Fruit fly (Drosophila melanogaster) whole organism, embryonic: ENCODE results near the gene Ntf-2.

ENCODE experiments used
- Bgb ChIP-seq: fragments of 200-800 bp; sonication (Bioruptor generic); IDR thresholded peaks from 2 replicates; pipeline ENCODE4 v1.3.6; 2022; ENCODE audit warnings: missing biosample characterization, missing genetic modification characterization; ENCODE audit not compliant: partially characterized antibody
- CG10147 ChIP-seq: fragments of 200-800 bp; sonication (Bioruptor generic); optimal IDR thresholded peaks from 2 replicates; lab custom pipeline; 2019; ENCODE audit warnings: missing biosample characterization, mild to moderate bottlenecking, missing genetic modification characterization, moderate library complexity
- CG11695 ChIP-seq: fragments of 200-800 bp; sonication (Bioruptor generic); IDR thresholded peaks from 3 replicates; pipeline ENCODE4 v1.3.6; 2022; ENCODE audit warnings: missing biosample characterization, missing genetic modification characterization
- CG11696 ChIP-seq: fragments of 200-800 bp; sonication (Bioruptor generic); IDR thresholded peaks from 2 replicates; pipeline ENCODE4 v1.3.6; 2022; ENCODE audit warnings: missing biosample characterization, missing genetic modification characterization
- CG11723 ChIP-seq: fragments of 200-800 bp; sonication (Bioruptor generic); optimal IDR thresholded peaks from 2 replicates; lab custom pipeline; 2017; ENCODE audit warnings: missing biosample characterization, mild to moderate bottlenecking, missing genetic modification characterization
- CG12744 ChIP-seq: fragments of 200-800 bp; sonication (Bioruptor generic); optimal IDR thresholded peaks from 2 replicates; lab custom pipeline; 2016; ENCODE audit warnings: missing biosample characterization, missing genetic modification characterization
- CG13287 ChIP-seq: fragments of 200-800 bp; sonication (Bioruptor generic); IDR thresholded peaks from 2 replicates; pipeline ENCODE4 v1.3.6; 2022; ENCODE audit warnings: missing biosample characterization, missing genetic modification characterization; ENCODE audit not compliant: partially characterized antibody
- CG1603 ChIP-seq: fragments of 200-800 bp; sonication (Bioruptor generic); optimal IDR thresholded peaks from 2 replicates; lab custom pipeline; 2019; ENCODE audit warnings: missing biosample characterization, mild to moderate bottlenecking, missing genetic modification characterization, moderate library complexity
- CG16779 ChIP-seq: fragments of 200-800 bp; sonication (Bioruptor generic); IDR thresholded peaks from 2 replicates; pipeline ENCODE4 v1.3.6; 2022; ENCODE audit warnings: missing biosample characterization, missing genetic modification characterization
- CG30403 ChIP-seq: fragments of 200-800 bp; sonication (Bioruptor generic); optimal IDR thresholded peaks from 3 replicates; lab custom pipeline; 2016; ENCODE audit warnings: missing biosample characterization, missing genetic modification characterization
- CG3065 ChIP-seq: fragments of 200-800 bp; sonication (Bioruptor generic); optimal IDR thresholded peaks from 2 replicates; lab custom pipeline; 2016; ENCODE audit warnings: missing biosample characterization, missing genetic modification characterization
- CG32532 ChIP-seq: fragments of 200-800 bp; sonication (Bioruptor generic); IDR thresholded peaks from 2 replicates; pipeline ENCODE4 v1.3.6; 2022; ENCODE audit warnings: missing biosample characterization, missing genetic modification characterization
- CG33213 ChIP-seq: fragments of 200-800 bp; sonication (Bioruptor generic); optimal IDR thresholded peaks from 3 replicates; lab custom pipeline; 2016; ENCODE audit warnings: missing biosample characterization, missing genetic modification characterization
- CG33557 ChIP-seq: fragments of 200-800 bp; sonication (Bioruptor generic); optimal IDR thresholded peaks from 2 replicates; lab custom pipeline; 2019; ENCODE audit warnings: missing biosample characterization, mild to moderate bottlenecking, missing genetic modification characterization, moderate library complexity
- CG34376 ChIP-seq: fragments of 200-800 bp; sonication (Bioruptor generic); optimal IDR thresholded peaks from 2 replicates; lab custom pipeline; 2018; ENCODE audit warnings: missing biosample characterization, mild to moderate bottlenecking, missing genetic modification characterization
- CG34422 ChIP-seq: fragments of 200-800 bp; sonication (Bioruptor generic); IDR thresholded peaks from 3 replicates; pipeline ENCODE4 v1.3.6; 2022; ENCODE audit warnings: missing biosample characterization, missing genetic modification characterization
- CG42726 ChIP-seq: fragments of 200-800 bp; sonication (Bioruptor generic); IDR thresholded peaks from 2 replicates; pipeline ENCODE4 v1.3.6; 2022; ENCODE audit warnings: missing biosample characterization, missing genetic modification characterization; ENCODE audit not compliant: partially characterized antibody
- CG4282 ChIP-seq: fragments of 200-800 bp; sonication (Bioruptor generic); optimal IDR thresholded peaks from 2 replicates; lab custom pipeline; 2016; ENCODE audit warnings: missing biosample characterization, missing genetic modification characterization
- CG4328 ChIP-seq: fragments of 200-800 bp; sonication (Bioruptor generic); optimal IDR thresholded peaks from 3 replicates; lab custom pipeline; 2017; ENCODE audit warnings: missing biosample characterization, missing genetic modification reagents, missing genetic modification characterization
- CG6175 ChIP-seq: fragments of 200-800 bp; sonication (Bioruptor generic); IDR thresholded peaks from 3 replicates; pipeline ENCODE4 v1.3.6; 2022; ENCODE audit warnings: missing biosample characterization, missing genetic modification characterization
- CG6765 ChIP-seq: fragments of 200-800 bp; sonication (Bioruptor generic); optimal IDR thresholded peaks from 3 replicates; lab custom pipeline; 2017; ENCODE audit warnings: missing biosample characterization, mild to moderate bottlenecking, missing genetic modification characterization
- CG7745 ChIP-seq: fragments of 200-800 bp; sonication (Bioruptor generic); optimal IDR thresholded peaks from 2 replicates; lab custom pipeline; 2018; ENCODE audit warnings: missing biosample characterization, mild to moderate bottlenecking, missing genetic modification characterization, moderate library complexity
- CG8290 ChIP-seq, 3 experiments: fragments of 200-800 bp; sonication (Bioruptor generic); optimal IDR thresholded peaks; 2 replicates each; lab custom pipeline; 2016 to 2019; ENCODE audit warnings: missing biosample characterization in 3 of 3, missing genetic modification characterization in 3 of 3, mild to moderate bottlenecking in 2 of 3, moderate library complexity in 1 of 3
- CG8388 ChIP-seq: fragments of 200-800 bp; sonication (Bioruptor generic); optimal IDR thresholded peaks from 2 replicates; lab custom pipeline; 2019; ENCODE audit warnings: missing biosample characterization, mild to moderate bottlenecking, missing genetic modification characterization, moderate library complexity
- CG9817 ChIP-seq: fragments of 200-800 bp; sonication (Bioruptor generic); optimal IDR thresholded peaks from 2 replicates; lab custom pipeline; 2018; ENCODE audit warnings: missing biosample characterization, mild to moderate bottlenecking, missing genetic modification characterization, moderate library complexity
- Pdp1 ChIP-seq, 2 experiments: fragments of 200-800 bp; sonication (Bioruptor generic); optimal IDR thresholded peaks; 3 replicates each; lab custom pipeline; 2016; ENCODE audit warnings: missing biosample characterization in 2 of 2, missing genetic modification characterization in 2 of 2, mild to moderate bottlenecking in 1 of 2, moderate library complexity in 1 of 2
- Ptx1 ChIP-seq: fragments of 200-800 bp; sonication (Bioruptor generic); IDR thresholded peaks from 2 replicates; pipeline ENCODE4 v1.3.6; 2022; ENCODE audit warnings: missing biosample characterization, missing genetic modification characterization
- Sox100B ChIP-seq: fragments of 200-800 bp; sonication (Bioruptor generic); optimal IDR thresholded peaks from 3 replicates; lab custom pipeline; 2018; ENCODE audit warnings: missing biosample characterization, mild to moderate bottlenecking, missing genetic modification characterization
- Sry-β ChIP-seq: fragments of 200-800 bp; sonication (Bioruptor generic); optimal IDR thresholded peaks from 2 replicates; lab custom pipeline; 2018; ENCODE audit warnings: missing biosample characterization, mild to moderate bottlenecking, missing genetic modification characterization, moderate library complexity
- btn ChIP-seq: fragments of 200-800 bp; sonication (Bioruptor generic); optimal IDR thresholded peaks from 2 replicates; lab custom pipeline; 2016; ENCODE audit warnings: missing biosample characterization, missing genetic modification characterization
- chinmo ChIP-seq: fragments of 200-800 bp; sonication (Bioruptor generic); IDR thresholded peaks from 4 replicates; pipeline ENCODE4 v1.3.6; 2022; ENCODE audit warnings: missing biosample characterization, missing genetic modification characterization; ENCODE audit not compliant: partially characterized antibody
- chm ChIP-seq: fragments of 200-800 bp; sonication (Bioruptor generic); IDR thresholded peaks from 2 replicates; pipeline ENCODE4 v1.3.6; 2022; ENCODE audit warnings: missing biosample characterization, missing genetic modification characterization
- da ChIP-seq: fragments of 200-800 bp; sonication (Bioruptor generic); optimal IDR thresholded peaks from 2 replicates; lab custom pipeline; 2016; ENCODE audit warnings: missing biosample characterization, missing genetic modification characterization
- danr ChIP-seq: fragments of 200-800 bp; sonication (Bioruptor generic); IDR thresholded peaks from 2 replicates; pipeline ENCODE4 v1.3.6; 2022; ENCODE audit warnings: missing biosample characterization, missing genetic modification characterization
- ewg ChIP-seq: fragments of 200-800 bp; sonication (Bioruptor generic); optimal IDR thresholded peaks from 3 replicates; lab custom pipeline; 2017; ENCODE audit warnings: mild to moderate bottlenecking, missing biosample characterization, missing genetic modification reagents, missing genetic modification characterization
- exex ChIP-seq: fragments of 200-800 bp; sonication (Bioruptor generic); optimal IDR thresholded peaks from 4 replicates; lab custom pipeline; 2018; ENCODE audit warnings: missing biosample characterization, mild to moderate bottlenecking, missing genetic modification characterization, moderate library complexity
- gem ChIP-seq: fragments of 200-800 bp; sonication (Bioruptor generic); optimal IDR thresholded peaks from 2 replicates; lab custom pipeline; 2019; ENCODE audit warnings: missing biosample characterization, mild to moderate bottlenecking, missing genetic modification characterization, moderate library complexity
- gfzf ChIP-seq: fragments of 200-800 bp; sonication (Bioruptor generic); optimal IDR thresholded peaks from 2 replicates; lab custom pipeline; 2016; ENCODE audit warnings: missing biosample characterization, mild to moderate bottlenecking, missing genetic modification characterization, moderate library complexity
- grau ChIP-seq: fragments of 200-800 bp; optimal IDR thresholded peaks from 3 replicates; lab custom pipeline; 2019; ENCODE audit warnings: missing biosample characterization, mild to moderate bottlenecking, missing genetic modification characterization, moderate library complexity
- gsb-n ChIP-seq: fragments of 200-800 bp; sonication (Bioruptor generic); optimal IDR thresholded peaks from 3 replicates; lab custom pipeline; 2018; ENCODE audit warnings: missing biosample characterization, mild to moderate bottlenecking, missing genetic modification characterization
- h ChIP-seq: fragments of >200 bp; optimal IDR thresholded peaks from 2 replicates; lab custom pipeline; 2017
- her ChIP-seq: fragments of 200-800 bp; sonication (Bioruptor generic); optimal IDR thresholded peaks from 2 replicates; lab custom pipeline; 2016; ENCODE audit warnings: missing biosample characterization, missing genetic modification characterization
- lbe ChIP-seq: fragments of 200-800 bp; sonication (Bioruptor generic); optimal IDR thresholded peaks from 2 replicates; lab custom pipeline; 2016; ENCODE audit warnings: missing biosample characterization, mild to moderate bottlenecking, missing genetic modification characterization
- mam ChIP-seq: fragments of 200-800 bp; sonication (Bioruptor generic); optimal IDR thresholded peaks from 3 replicates; lab custom pipeline; 2016; ENCODE audit warnings: missing biosample characterization, missing genetic modification characterization
- nmo ChIP-seq: fragments of 200-800 bp; sonication (Bioruptor generic); optimal IDR thresholded peaks from 2 replicates; lab custom pipeline; 2018; ENCODE audit warnings: missing biosample characterization, mild to moderate bottlenecking, missing genetic modification characterization, moderate library complexity
- pum ChIP-seq: fragments of 200-800 bp; sonication (Bioruptor generic); optimal IDR thresholded peaks from 2 replicates; lab custom pipeline; 2016; ENCODE audit warnings: missing biosample characterization, missing genetic modification characterization
- sob ChIP-seq: fragments of 200-800 bp; sonication (Bioruptor generic); IDR thresholded peaks from 2 replicates; pipeline ENCODE4 v1.3.6; 2022; ENCODE audit warnings: missing biosample characterization, missing genetic modification characterization
- stwl ChIP-seq: fragments of 200-800 bp; sonication (Bioruptor generic); optimal IDR thresholded peaks from 3 replicates; lab custom pipeline; 2018; ENCODE audit warnings: missing biosample characterization, mild to moderate bottlenecking, missing genetic modification characterization, moderate library complexity
- tin ChIP-seq: fragments of 200-800 bp; sonication (Bioruptor generic); optimal IDR thresholded peaks from 3 replicates; lab custom pipeline; 2016; ENCODE audit warnings: missing biosample characterization, missing genetic modification characterization
- usp ChIP-seq: fragments of >200 bp; optimal IDR thresholded peaks from 2 replicates; lab custom pipeline; 2017; ENCODE audit warnings: missing biosample characterization, missing genetic modification characterization
- zfh1 ChIP-seq: fragments of 200-800 bp; sonication (Bioruptor generic); IDR thresholded peaks from 3 replicates; pipeline ENCODE4 v1.3.6; 2022; ENCODE audit warnings: missing biosample characterization, missing genetic modification characterization

Gene Ntf-2

dm6 chrX:21064927-21065326, 29.7 kb downstream of the Ntf-2 start (continued):
- no peak for TF ChIP-seq CG8388 (GFP tag; lab: Kevin White, UChicago)
- TF ChIP-seq CG7745 (tag; lab: Kevin White, UChicago) = no peak
- TF ChIP-seq usp (GFP tag; lab: Kevin White, UChicago) = no peak
- no peak for TF ChIP-seq CG11695 (GFP tag; lab: Robert Waterston, UW)
- TF ChIP-seq CG1603 (tag; lab: Kevin White, UChicago) = no peak
- peak; percentile 20; the same call in 1 of the 2 replicates for TF ChIP-seq CG32532
- TF ChIP-seq CG34376 (GFP tag; lab: Kevin White, UChicago) = no peak
- TF ChIP-seq exex (tag; lab: Kevin White, UChicago) = no peak
- TF ChIP-seq CG34422 (GFP tag; lab: Robert Waterston, UW) = 0 out of 3 replicates have a peak, but pooled peaks have one; percentile 13
- TF ChIP-seq CG16779 (GFP tag; lab: Robert Waterston, UW) = no peak
- TF ChIP-seq lbe = peak; percentile 95
- TF ChIP-seq btn = no peak
- TF ChIP-seq sob (GFP tag; lab: Robert Waterston, UW) = 0 out of 2 replicates have a peak, but pooled peaks have one; percentile 24
- no peak for TF ChIP-seq CG12744 (GFP tag; lab: Kevin White, UChicago)
- TF ChIP-seq CG9817 = peak; percentile 17
- TF ChIP-seq chm (GFP tag; lab: Robert Waterston, UW) = no peak
- TF ChIP-seq CG11696 (GFP tag; lab: Robert Waterston, UW) = peak; percentile 72
- no peak for TF ChIP-seq pum (GFP tag; lab: Kevin White, UChicago)
- no peak for TF ChIP-seq grau (tag; lab: Kevin White, UChicago)
- TF ChIP-seq tin = no peak
- no peak for TF ChIP-seq gsb-n (tag; lab: Kevin White, UChicago)
- TF ChIP-seq mam = peak; percentile 27
- no peak for TF ChIP-seq CG13287
- no peak for TF ChIP-seq Pdp1 (GFP tag; optimal IDR thresholded peaks at IDR 0.05; lab: Kevin White, UChicago)
- TF ChIP-seq CG33213 (GFP tag; lab: Kevin White, UChicago) = no peak
- no peak for TF ChIP-seq CG42726 (GFP tag; lab: Robert Waterston, UW)
- TF ChIP-seq gem (tag; lab: Kevin White, UChicago) = peak; percentile 1
- no peak for TF ChIP-seq CG4282
- TF ChIP-seq CG6765 (GFP tag; lab: Kevin White, UChicago) = no peak
- TF ChIP-seq CG10147 (GFP tag; lab: Kevin White, UChicago) = no peak
- no peak for TF ChIP-seq Ptx1 (GFP tag; lab: Robert Waterston, UW)
- TF ChIP-seq Sry-β = no peak
- no peak for TF ChIP-seq CG4328 (GFP tag; lab: Kevin White, UChicago)
- TF ChIP-seq Sox100B (GFP tag; lab: Kevin White, UChicago) = no peak
- no peak for TF ChIP-seq ewg (GFP tag; lab: Kevin White, UChicago)
- TF ChIP-seq Bgb = no peak
- no peak for TF ChIP-seq da (GFP tag; lab: Kevin White, UChicago)
- TF ChIP-seq h (lab: Kevin White, UChicago) = no peak
- no peak for TF ChIP-seq CG33557 (GFP tag; lab: Kevin White, UChicago)
- 0 out of 2 replicates have a peak, but pooled peaks have one; percentile 21 for TF ChIP-seq danr (GFP tag; lab: Robert Waterston, UW)
- TF ChIP-seq CG30403 (GFP tag; lab: Kevin White, UChicago) = no peak
- TF ChIP-seq CG6175 (GFP tag; lab: Robert Waterston, UW) = no peak
- TF ChIP-seq chinmo (GFP tag; lab: Robert Waterston, UW) = no peak
- TF ChIP-seq gfzf (GFP tag; lab: Kevin White, UChicago) = no peak
- no peak for TF ChIP-seq nmo
- no peak for TF ChIP-seq CG8290 (GFP tag; optimal IDR thresholded peaks at IDR 0.05; lab: Kevin White, UChicago)
- TF ChIP-seq CG8290 (tag; optimal IDR thresholded peaks at IDR 0.05; lab: Kevin White, UChicago) = peak in 1 of 2 experiments; percentile 47
- no peak for TF ChIP-seq her
- no peak for TF ChIP-seq stwl
- TF ChIP-seq zfh1 (GFP tag; lab: Robert Waterston, UW) = 0 out of 3 replicates have a peak, but pooled peaks have one; percentile 49
- TF ChIP-seq CG3065 = no peak
- TF ChIP-seq CG11723 (GFP tag; lab: Kevin White, UChicago) = no peak
